Worm (Caenorhabditis elegans) whole organism, L2 larva: ENCODE measurements around the gene K06H6.2.

Experiments used
- C34F6.9 ChIP-seq: fragments of 150-350 bp; optimal IDR thresholded peaks from 2 replicates; lab custom pipeline; 2014; ENCODE audit warnings: missing biosample characterization, missing genetic modification characterization
- F13H6.1 ChIP-seq: sonication (generic microtip); optimal IDR thresholded peaks from 2 replicates; lab custom pipeline; 2016; ENCODE audit warnings: missing genetic modification characterization, missing compliant biosample characterization
- R02D3.7 ChIP-seq: fragments of 150-350 bp; optimal IDR thresholded peaks from 2 replicates; lab custom pipeline; 2014; ENCODE audit warnings: missing biosample characterization, missing genetic modification characterization
- Y55F3AM.14 ChIP-seq: fragments of 200-800 bp; sonication (Bioruptor generic); optimal IDR thresholded peaks from 2 replicates; lab custom pipeline; 2018; ENCODE audit warnings: mild to moderate bottlenecking, missing genetic modification characterization, missing compliant biosample characterization
- ZK546.5 ChIP-seq: sonication (generic microtip); optimal IDR thresholded peaks from 2 replicates; lab custom pipeline; 2017; ENCODE audit warnings: missing biosample characterization, missing genetic modification characterization
- alr-1 ChIP-seq: fragments of 150-350 bp; optimal IDR thresholded peaks from 2 replicates; lab custom pipeline; 2014; ENCODE audit warnings: missing biosample characterization, missing genetic modification characterization
- ama-1 ChIP-seq: fragments of 150-350 bp; optimal IDR thresholded peaks from 2 replicates; lab custom pipeline; 2018; ENCODE audit warnings: inconsistent platforms
- blmp-1 ChIP-seq: sonication (generic microtip); optimal IDR thresholded peaks from 2 replicates; lab custom pipeline; 2017; ENCODE audit warnings: missing genetic modification characterization, mild to moderate bottlenecking, missing compliant biosample characterization, antibody characterized with exemption, moderate library complexity; ENCODE audit not compliant: insufficient read depth
- ceh-16 ChIP-seq: fragments of 150-350 bp; optimal IDR thresholded peaks from 2 replicates; lab custom pipeline; 2014; ENCODE audit warnings: missing biosample characterization, missing genetic modification characterization
- ceh-82 ChIP-seq: fragments of 150-350 bp; optimal IDR thresholded peaks from 2 replicates; lab custom pipeline; 2014; ENCODE audit warnings: missing biosample characterization, missing genetic modification characterization
- crh-2 ChIP-seq: sonication (generic microtip); optimal IDR thresholded peaks from 2 replicates; lab custom pipeline; 2017; ENCODE audit warnings: missing biosample characterization, missing genetic modification characterization
- dmd-4 ChIP-seq: sonication (generic microtip); optimal IDR thresholded peaks from 2 replicates; lab custom pipeline; 2017; ENCODE audit warnings: missing biosample characterization, missing genetic modification characterization
- elt-1 ChIP-seq: fragments of 150-350 bp; optimal IDR thresholded peaks from 2 replicates; lab custom pipeline; 2014; ENCODE audit warnings: missing biosample characterization, missing genetic modification characterization
- elt-3 ChIP-seq: sonication (generic microtip); optimal IDR thresholded peaks from 2 replicates; lab custom pipeline; 2017; ENCODE audit warnings: missing biosample characterization, missing genetic modification characterization
- fos-1 ChIP-seq: fragments of 150-350 bp; optimal IDR thresholded peaks from 2 replicates; lab custom pipeline; 2014; ENCODE audit warnings: missing biosample characterization, missing genetic modification characterization
- gmeb-1 ChIP-seq: fragments of 150-350 bp; optimal IDR thresholded peaks from 2 replicates; lab custom pipeline; 2014; ENCODE audit warnings: missing biosample characterization, missing genetic modification characterization
- lin-11 ChIP-seq: fragments of 150-350 bp; sonication (generic microtip); optimal IDR thresholded peaks from 2 replicates; lab custom pipeline; 2014; ENCODE audit warnings: missing biosample characterization, missing genetic modification characterization, inconsistent platforms, mixed read lengths
- lin-39 ChIP-seq: fragments of 150-350 bp; optimal IDR thresholded peaks from 2 replicates; lab custom pipeline; 2014; ENCODE audit warnings: missing biosample characterization, missing genetic modification reagents, missing genetic modification characterization
- lsy-2 ChIP-seq, 2 experiments: fragments of 150-350 bp in 1 of 2; sonication (generic microtip) in 1 of 2; optimal IDR thresholded peaks; 2 replicates each; lab custom pipeline; 2014 to 2017; ENCODE audit warnings: missing biosample characterization in 2 of 2, missing genetic modification characterization in 2 of 2
- mab-5 ChIP-seq: fragments of 150-350 bp; optimal IDR thresholded peaks from 2 replicates; lab custom pipeline; 2014; ENCODE audit warnings: missing biosample characterization, missing genetic modification characterization
- mbf-1 ChIP-seq: sonication (generic microtip); optimal IDR thresholded peaks from 2 replicates; lab custom pipeline; 2017; ENCODE audit warnings: missing biosample characterization, missing genetic modification characterization
- mdl-1 ChIP-seq, 2 experiments: fragments of 150-350 bp in 1 of 2; sonication (generic microtip) in 1 of 2; optimal IDR thresholded peaks; 2 replicates each; lab custom pipeline; 2017; ENCODE audit warnings: missing biosample characterization in 2 of 2, missing genetic modification characterization in 2 of 2
- nhr-10 ChIP-seq: sonication (generic microtip); optimal IDR thresholded peaks from 2 replicates; lab custom pipeline; 2017; ENCODE audit warnings: missing biosample characterization, missing genetic modification characterization
- nhr-11 ChIP-seq: fragments of 150-350 bp; optimal IDR thresholded peaks from 2 replicates; lab custom pipeline; 2014; ENCODE audit warnings: missing biosample characterization, missing genetic modification characterization
- nhr-12 ChIP-seq: fragments of 150-350 bp; optimal IDR thresholded peaks from 2 replicates; lab custom pipeline; 2014; ENCODE audit warnings: missing biosample characterization, missing genetic modification characterization
- nhr-129 ChIP-seq: fragments of 150-350 bp; optimal IDR thresholded peaks from 2 replicates; lab custom pipeline; 2014; ENCODE audit warnings: missing biosample characterization, missing genetic modification characterization
- nhr-21 ChIP-seq: fragments of 150-350 bp; optimal IDR thresholded peaks from 2 replicates; lab custom pipeline; 2014; ENCODE audit warnings: missing biosample characterization, missing genetic modification characterization
- nhr-23 ChIP-seq: fragments of 150-350 bp; optimal IDR thresholded peaks from 2 replicates; lab custom pipeline; 2014; ENCODE audit warnings: missing biosample characterization, missing genetic modification reagents, missing genetic modification characterization
- nhr-6 ChIP-seq: fragments of 150-350 bp; optimal IDR thresholded peaks from 2 replicates; lab custom pipeline; 2014; ENCODE audit warnings: missing biosample characterization, missing genetic modification characterization
- peb-1 ChIP-seq: fragments of 150-350 bp; optimal IDR thresholded peaks from 2 replicates; lab custom pipeline; 2014; ENCODE audit warnings: missing biosample characterization, missing genetic modification characterization
- sem-4 ChIP-seq: fragments of 150-350 bp; optimal IDR thresholded peaks from 2 replicates; lab custom pipeline; 2014; ENCODE audit warnings: missing biosample characterization, missing genetic modification reagents, missing genetic modification characterization
- skn-1 ChIP-seq: sonication (generic microtip); optimal IDR thresholded peaks from 2 replicates; lab custom pipeline; 2017; ENCODE audit warnings: missing biosample characterization, missing genetic modification characterization
- sma-9 ChIP-seq, 2 experiments: fragments of 150-350 bp in 1 of 2; sonication (generic microtip) in 1 of 2; optimal IDR thresholded peaks; 2 replicates each; lab custom pipeline; 2014 to 2016; ENCODE audit warnings: missing genetic modification characterization in 2 of 2, mild to moderate bottlenecking in 1 of 2, missing biosample characterization in 1 of 2, missing compliant biosample characterization in 1 of 2, missing genetic modification reagents in 1 of 2, moderate library complexity in 1 of 2
- snpc-4 ChIP-seq: fragments of 150-350 bp; optimal IDR thresholded peaks from 2 replicates; lab custom pipeline; 2014; ENCODE audit warnings: missing biosample characterization, missing genetic modification characterization
- unc-39 ChIP-seq: fragments of 150-350 bp; optimal IDR thresholded peaks from 2 replicates; lab custom pipeline; 2014; ENCODE audit warnings: missing biosample characterization, missing genetic modification characterization
- unc-55 ChIP-seq: fragments of 150-350 bp; sonication (generic microtip); optimal IDR thresholded peaks from 3 replicates; lab custom pipeline; 2014; ENCODE audit warnings: missing biosample characterization, missing genetic modification reagents, missing genetic modification characterization
- unc-62 ChIP-seq: fragments of 150-350 bp; optimal IDR thresholded peaks from 2 replicates; lab custom pipeline; 2014; ENCODE audit warnings: missing biosample characterization, missing genetic modification reagents, missing genetic modification characterization
- zag-1 ChIP-seq: fragments of 150-350 bp; optimal IDR thresholded peaks from 2 replicates; lab custom pipeline; 2014; ENCODE audit warnings: missing biosample characterization, missing genetic modification characterization
- ztf-11 ChIP-seq: sonication (generic microtip); optimal IDR thresholded peaks from 2 replicates; lab custom pipeline; 2017; ENCODE audit warnings: missing biosample characterization, missing genetic modification characterization

K06H6.2 gene

DNA sequence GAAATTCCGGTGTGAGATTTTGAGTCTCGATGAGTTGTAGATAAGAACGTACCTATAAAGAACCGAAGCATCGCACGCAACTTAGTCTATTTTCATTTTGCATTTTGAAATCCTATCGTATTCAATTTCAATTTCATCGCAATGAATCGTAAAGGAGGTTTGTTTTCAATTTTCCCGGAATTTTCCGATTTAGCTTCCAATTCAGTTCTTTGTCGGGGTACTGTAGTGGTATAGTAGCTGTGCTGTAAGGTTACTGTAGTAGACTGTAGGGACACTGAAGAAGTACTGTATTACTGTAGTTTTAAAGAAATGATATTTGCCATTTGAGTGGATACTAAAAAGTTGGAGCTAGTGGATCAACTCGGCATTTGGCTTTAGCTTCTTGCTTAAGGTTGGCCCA is 14.2 kb downstream of the K06H6.2 start:
- TF ChIP-seq ama-1 (lab: Kevin White, UChicago) (no peak), ceh-16 (tag; lab: Kevin White, UChicago) (peak; percentile 2), sma-9 (GFP tag; optimal IDR thresholded peaks at IDR 0.05; lab: Kevin White, UChicago) (peak; percentile 47), sma-9 (tag; optimal IDR thresholded peaks at IDR 0.05; lab: Kevin White, UChicago) (no peak)

DNA sequence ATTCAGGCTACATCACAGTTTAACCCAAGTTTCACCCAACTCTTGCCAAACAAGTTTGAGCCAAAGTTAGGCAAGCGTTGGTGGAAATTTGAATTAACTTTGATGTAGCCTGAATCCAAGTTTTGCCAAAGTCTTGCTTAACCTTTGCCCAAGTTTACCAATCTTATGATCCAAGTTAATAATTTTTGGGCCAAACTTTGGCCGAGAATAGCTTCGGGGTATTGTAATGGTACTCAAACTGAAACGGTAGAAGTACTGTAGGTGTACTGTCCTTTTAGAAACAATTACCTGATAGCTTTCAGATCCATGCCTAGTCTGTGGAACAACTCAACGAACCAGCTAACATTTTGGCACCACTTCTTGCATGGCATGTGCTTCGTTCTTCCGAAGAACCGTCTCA is 14.7 kb downstream of the K06H6.2 start, which contains the start of gene nhr-251:
Gene nhr-251 (plus strand): TSS at position 301 of the 400 bp plus-strand sequence.
- TF ChIP-seq skn-1 = no peak
- TF ChIP-seq mbf-1 = no peak
- no peak for TF ChIP-seq lsy-2 (tag; optimal IDR thresholded peaks at IDR 0.05; lab: Kevin White, UChicago)
- no peak for TF ChIP-seq ceh-82
- no peak for TF ChIP-seq dmd-4
- no peak for TF ChIP-seq C34F6.9
- no peak for TF ChIP-seq R02D3.7 (tag; lab: Kevin White, UChicago)
- no peak for TF ChIP-seq fos-1 (tag; lab: Kevin White, UChicago)
- TF ChIP-seq unc-39 = no peak
- TF ChIP-seq snpc-4 (tag; lab: Kevin White, UChicago) = no peak
- no peak for TF ChIP-seq ztf-11 (tag; lab: Kevin White, UChicago)
- TF ChIP-seq sem-4 (tag; lab: Kevin White, UChicago) = no peak

DNA sequence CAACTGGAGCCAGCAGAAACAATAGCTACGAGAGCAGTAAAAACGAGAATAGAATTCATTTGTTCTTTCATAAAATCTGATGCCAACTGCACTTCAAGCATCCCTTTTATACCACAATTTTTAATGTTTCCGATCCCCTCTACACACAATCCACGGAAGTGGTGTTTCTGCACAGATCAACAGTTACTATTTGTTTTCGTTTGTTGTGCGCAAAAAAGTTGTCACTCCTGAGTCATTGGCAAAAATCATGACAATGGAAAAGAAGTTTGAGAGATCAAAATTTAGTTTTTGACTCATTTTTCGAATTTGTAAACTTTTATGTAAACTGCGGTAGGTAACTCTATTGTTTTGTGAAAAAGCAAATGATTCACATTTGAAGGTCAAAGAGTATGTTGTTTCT is 18.5 kb downstream of the K06H6.2 start, which contains the start of gene srlf-37:
Gene srlf-37 (minus strand): TSS at position 101 of the 400 bp plus-strand sequence.
- no peak for TF ChIP-seq fos-1 (tag; lab: Kevin White, UChicago)
- TF ChIP-seq nhr-21 (tag; lab: Kevin White, UChicago) = no peak
- TF ChIP-seq zag-1 = no peak
- no peak for TF ChIP-seq lsy-2 (tag; optimal IDR thresholded peaks at IDR 0.05; lab: Kevin White, UChicago)
- no peak for TF ChIP-seq gmeb-1 (tag; lab: Kevin White, UChicago)
- TF ChIP-seq mdl-1 (tag; optimal IDR thresholded peaks at IDR 0.05; lab: Kevin White, UChicago) = no peak
- TF ChIP-seq sma-9 (GFP tag; optimal IDR thresholded peaks at IDR 0.05; lab: Kevin White, UChicago) = no peak
- TF ChIP-seq sma-9 (tag; optimal IDR thresholded peaks at IDR 0.05; lab: Kevin White, UChicago) = no peak
- TF ChIP-seq lin-39 (tag; lab: Kevin White, UChicago) = no peak
- TF ChIP-seq nhr-11 (tag; lab: Kevin White, UChicago) = no peak
- TF ChIP-seq nhr-10 (tag; lab: Kevin White, UChicago) = no peak
- TF ChIP-seq nhr-6 = no peak
- TF ChIP-seq R02D3.7 (tag; lab: Kevin White, UChicago) = no peak
- TF ChIP-seq F13H6.1 = no peak
- TF ChIP-seq nhr-12 (tag; lab: Kevin White, UChicago) = no peak
- no peak for TF ChIP-seq unc-62 (GFP tag; lab: Kevin White, UChicago)
- TF ChIP-seq mbf-1 = no peak

DNA sequence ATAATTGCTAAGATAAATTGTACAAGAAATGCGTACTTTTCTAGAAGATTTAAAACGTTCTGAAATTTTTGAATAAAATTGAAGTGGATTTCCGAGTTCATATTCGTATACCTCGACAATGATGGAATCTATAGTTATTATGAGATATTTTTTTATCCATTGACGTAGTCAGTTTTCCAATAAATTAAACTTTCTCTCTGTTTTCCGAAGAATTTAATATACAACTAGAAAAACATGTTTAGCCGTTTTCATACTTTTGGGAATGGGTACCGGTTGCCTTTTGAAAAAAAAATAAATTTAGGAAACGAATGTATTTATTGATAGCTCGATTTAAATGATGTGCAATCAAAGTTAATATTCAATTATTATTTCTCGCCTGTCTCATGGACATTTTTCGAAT is 23.3 kb downstream of the K06H6.2 start, which contains the start of gene srw-109:
Gene srw-109 (minus strand): TSS at position 101 of the 400 bp plus-strand sequence.
- TF ChIP-seq nhr-23 (tag; lab: Kevin White, UChicago) = no peak
- TF ChIP-seq snpc-4 (tag; lab: Kevin White, UChicago) = no peak

DNA sequence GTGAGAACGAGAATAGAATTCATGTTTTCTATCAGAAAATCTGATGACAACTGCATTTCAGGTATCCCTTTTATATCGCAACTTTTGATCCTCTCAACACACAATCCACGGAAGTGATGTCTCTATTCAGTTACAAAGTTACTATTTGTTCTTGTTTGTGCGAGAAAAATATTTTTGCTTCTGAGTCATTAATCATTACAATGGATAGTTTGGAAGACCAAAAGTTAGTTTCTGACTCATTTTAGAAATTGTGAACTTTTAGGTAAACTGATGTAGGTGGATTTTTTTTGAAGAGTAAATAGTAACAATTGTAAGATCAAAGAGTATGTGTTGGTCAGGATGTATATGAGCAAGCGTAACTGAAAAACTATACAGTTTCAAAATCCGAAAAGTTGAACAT is 24.1 kb downstream of the K06H6.2 start, which contains the start of gene srlf-36:
Gene srlf-36 (minus strand): TSS at position 101 of the 400 bp plus-strand sequence.
- TF ChIP-seq lin-11 (tag; lab: Kevin White, UChicago) (no peak), nhr-10 (tag; lab: Kevin White, UChicago) (no peak), nhr-6 (no peak), unc-62 (GFP tag; lab: Kevin White, UChicago) (no peak), lin-39 (tag; lab: Kevin White, UChicago) (no peak), alr-1 (no peak), elt-1 (tag; lab: Kevin White, UChicago) (no peak), ZK546.5 (tag; lab: Kevin White, UChicago) (no peak), dmd-4 (no peak), mab-5 (tag; lab: Kevin White, UChicago) (no peak), R02D3.7 (tag; lab: Kevin White, UChicago) (no peak)

DNA sequence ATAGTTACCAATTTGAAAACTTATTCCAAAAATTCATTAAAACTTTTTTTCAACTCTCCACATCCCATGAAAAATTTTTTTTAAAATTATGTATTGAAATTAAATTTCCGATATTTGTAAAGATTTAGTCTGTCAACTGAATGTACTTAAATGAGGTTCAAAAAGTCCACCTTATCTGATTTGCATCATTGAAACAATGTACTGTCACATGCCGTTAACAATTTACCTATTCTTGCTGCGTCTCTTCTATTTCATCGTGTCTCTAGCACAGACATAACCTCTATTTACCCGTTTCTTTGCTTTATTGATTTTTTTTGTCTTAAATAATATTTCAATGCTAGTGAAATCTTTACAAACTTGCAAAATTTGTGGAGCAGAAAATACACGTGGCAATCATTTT is 24.6 kb downstream of the K06H6.2 start, which contains the start of gene nhr-90:
Gene nhr-90 (plus strand): TSS at position 296 of the 400 bp plus-strand sequence.
- TF ChIP-seq snpc-4 (tag; lab: Kevin White, UChicago) = no peak
- TF ChIP-seq mbf-1 = no peak
- TF ChIP-seq sem-4 (tag; lab: Kevin White, UChicago) = no peak
- TF ChIP-seq R02D3.7 (tag; lab: Kevin White, UChicago) = no peak
- no peak for TF ChIP-seq Y55F3AM.14
- TF ChIP-seq fos-1 (tag; lab: Kevin White, UChicago) = peak; percentile 8
- TF ChIP-seq crh-2 (tag; lab: Kevin White, UChicago) = peak; percentile 29
- no peak for TF ChIP-seq blmp-1 (tag; lab: Kevin White, UChicago)
- no peak for TF ChIP-seq nhr-6
- TF ChIP-seq nhr-129 (tag; lab: Kevin White, UChicago) = peak; percentile 71
- TF ChIP-seq unc-55 (GFP tag; lab: Kevin White, UChicago) = no peak
- no peak for TF ChIP-seq peb-1 (tag; lab: Kevin White, UChicago)
- no peak for TF ChIP-seq mdl-1 (tag; optimal IDR thresholded peaks at IDR 0.05; lab: Kevin White, UChicago)
- TF ChIP-seq elt-1 (tag; lab: Kevin White, UChicago) = no peak
- no peak for TF ChIP-seq dmd-4
- no peak for TF ChIP-seq unc-62 (GFP tag; lab: Kevin White, UChicago)
- TF ChIP-seq zag-1 = no peak
- no peak for TF ChIP-seq elt-3 (tag; lab: Kevin White, UChicago)
- TF ChIP-seq nhr-11 (tag; lab: Kevin White, UChicago) = no peak
- TF ChIP-seq nhr-21 (tag; lab: Kevin White, UChicago) = no peak
- TF ChIP-seq F13H6.1 = no peak
- TF ChIP-seq sma-9 (GFP tag; optimal IDR thresholded peaks at IDR 0.05; lab: Kevin White, UChicago) = peak; percentile 57
- TF ChIP-seq sma-9 (tag; optimal IDR thresholded peaks at IDR 0.05; lab: Kevin White, UChicago) = no peak
- TF ChIP-seq nhr-23 (tag; lab: Kevin White, UChicago) = no peak
- no peak for TF ChIP-seq lin-39 (tag; lab: Kevin White, UChicago)
